Worm (Caenorhabditis elegans): ENCODE data around the gene B0554.4.

Gene B0554.4

ce11 chrV:384511-384910 is 44.4 kb upstream of the B0554.4 start:
- no peak for TF ChIP-seq blmp-1 (tag; optimal IDR thresholded peaks at IDR 0.05; ENCODE audit: insufficient read depth)
- peak; percentile 52 for TF ChIP-seq fos-1 (tag; optimal IDR thresholded peaks at IDR 0.05)
- peak; percentile 36 for TF ChIP-seq crh-2 (tag; optimal IDR thresholded peaks at IDR 0.05)
- no peak for TF ChIP-seq ceh-16 (tag; optimal IDR thresholded peaks at IDR 0.05)

ce11 chrV:385488-385887 is 43.5 kb upstream of the B0554.4 start, which contains the start of gene lipl-5:
Gene lipl-5, plus strand, starts transcription at chrV:385746.
- TF ChIP-seq crh-2 (tag; optimal IDR thresholded peaks at IDR 0.05) (peak; percentile 50), unc-39 (tag; optimal IDR thresholded peaks at IDR 0.05) (no peak), peb-1 (tag; optimal IDR thresholded peaks at IDR 0.05) (no peak), mbf-1 (tag; optimal IDR thresholded peaks at IDR 0.05) (no peak), ztf-4 (tag; optimal IDR thresholded peaks at IDR 0.05) (no peak), ceh-82 (tag; optimal IDR thresholded peaks at IDR 0.05) (no peak), fos-1 (tag; optimal IDR thresholded peaks at IDR 0.05) (peak; percentile 52), mdl-1 (tag; optimal IDR thresholded peaks at IDR 0.05) (no peak), unc-62 (GFP tag; optimal IDR thresholded peaks at IDR 0.05) (no peak), sma-3 (GFP tag; optimal IDR thresholded peaks at IDR 0.05) (no peak), skn-1 (tag; optimal IDR thresholded peaks at IDR 0.05) (no peak), lin-13 (GFP tag; optimal IDR thresholded peaks at IDR 0.05) (no peak), nhr-12 (tag; optimal IDR thresholded peaks at IDR 0.05) (no peak), nhr-129 (tag; optimal IDR thresholded peaks at IDR 0.05) (no peak), lsy-2 (tag; optimal IDR thresholded peaks at IDR 0.05) (no peak), zag-1 (tag; optimal IDR thresholded peaks at IDR 0.05) (no peak), nhr-11 (tag; optimal IDR thresholded peaks at IDR 0.05) (no peak), unc-55 (GFP tag; optimal IDR thresholded peaks at IDR 0.05) (no peak), egl-27 (tag; optimal IDR thresholded peaks at IDR 0.05) (no peak), sma-9 (GFP tag; optimal IDR thresholded peaks at IDR 0.05) (peak; percentile 52), sma-9 (tag; optimal IDR thresholded peaks at IDR 0.05) (no peak), mab-5 (tag; optimal IDR thresholded peaks at IDR 0.05) (no peak), ama-1 (optimal IDR thresholded peaks at IDR 0.05) (no peak), gmeb-1 (tag; optimal IDR thresholded peaks at IDR 0.05) (peak; percentile 8)

ce11 chrV:388397-388796 is 40.5 kb upstream of the B0554.4 start, which contains the start of gene ZK6.6:
Gene ZK6.6, plus strand, starts transcription at chrV:388697.
- TF ChIP-seq nhr-12 (tag; optimal IDR thresholded peaks at IDR 0.05) (no peak), lin-13 (GFP tag; optimal IDR thresholded peaks at IDR 0.05) (no peak)

ce11 chrV:392199-392678 is 36.7 kb upstream of the B0554.4 start, which contains the start of gene nhr-254:
Gene nhr-254, plus strand, starts transcription at chrV:392628.
- TF ChIP-seq nhr-21 (tag; optimal IDR thresholded peaks at IDR 0.05), result no peak
- TF ChIP-seq ztf-1 (GFP tag; conservative IDR thresholded peaks at IDR 0.05), result no peak
- no peak for TF ChIP-seq C34F6.9 (tag; optimal IDR thresholded peaks at IDR 0.05)
- no peak for TF ChIP-seq dmd-4 (tag; optimal IDR thresholded peaks at IDR 0.05)
- no peak for TF ChIP-seq aly-2 (tag; optimal IDR thresholded peaks at IDR 0.05)
- TF ChIP-seq mab-5 (tag; optimal IDR thresholded peaks at IDR 0.05), result no peak
- no peak for TF ChIP-seq Y55F3AM.14 (GFP tag; optimal IDR thresholded peaks at IDR 0.05)
- TF ChIP-seq peb-1 (tag; optimal IDR thresholded peaks at IDR 0.05), result no peak
- TF ChIP-seq ceh-82 (tag; optimal IDR thresholded peaks at IDR 0.05), result no peak
- TF ChIP-seq ztf-4 (tag; optimal IDR thresholded peaks at IDR 0.05), result no peak
- TF ChIP-seq nhr-237 (tag; optimal IDR thresholded peaks at IDR 0.05), result no peak
- TF ChIP-seq alr-1 (tag; optimal IDR thresholded peaks at IDR 0.05), result no peak
- no peak for TF ChIP-seq lsy-2 (tag; optimal IDR thresholded peaks at IDR 0.05)

- TF ChIP-seq C34F6.9 (tag; optimal IDR thresholded peaks at IDR 0.05) (no peak), lsy-2 (tag; optimal IDR thresholded peaks at IDR 0.05) (no peak), ztf-4 (tag; optimal IDR thresholded peaks at IDR 0.05) (no peak), Y55F3AM.14 (GFP tag; optimal IDR thresholded peaks at IDR 0.05) (no peak)
Observed at ce11 chrV:396309-396708, 32.6 kb upstream of the B0554.4 start, which contains the start of gene nhr-253. Gene nhr-253, plus strand, starts transcription at chrV:396593.

ce11 chrV:399721-400120 is 29.2 kb upstream of the B0554.4 start, which contains the start of gene scl-27:
Gene scl-27, plus strand, starts transcription at chrV:400021.
- TF ChIP-seq lin-11 (tag; optimal IDR thresholded peaks at IDR 0.05), result no peak
- TF ChIP-seq mbf-1 (tag; optimal IDR thresholded peaks at IDR 0.05), result no peak
- no peak for TF ChIP-seq ceh-82 (tag; optimal IDR thresholded peaks at IDR 0.05)
- no peak for TF ChIP-seq lsy-2 (tag; optimal IDR thresholded peaks at IDR 0.05)
- no peak for TF ChIP-seq ztf-1 (GFP tag; conservative IDR thresholded peaks at IDR 0.05)
- no peak for TF ChIP-seq snpc-4 (tag; optimal IDR thresholded peaks at IDR 0.05)
- no peak for TF ChIP-seq nhr-25 (tag; optimal IDR thresholded peaks at IDR 0.05)
- no peak for TF ChIP-seq mab-5 (tag; optimal IDR thresholded peaks at IDR 0.05)
- TF ChIP-seq nhr-77 (tag; optimal IDR thresholded peaks at IDR 0.05), result no peak
- no peak for TF ChIP-seq blmp-1 (tag; optimal IDR thresholded peaks at IDR 0.05; ENCODE audit: insufficient read depth)
- TF ChIP-seq dmd-4 (tag; optimal IDR thresholded peaks at IDR 0.05), result no peak
- no peak for TF ChIP-seq skn-1 (tag; optimal IDR thresholded peaks at IDR 0.05)
- no peak for TF ChIP-seq ztf-4 (tag; optimal IDR thresholded peaks at IDR 0.05)
- TF ChIP-seq sma-9 (GFP tag; optimal IDR thresholded peaks at IDR 0.05), result no peak
- TF ChIP-seq sma-9 (tag; optimal IDR thresholded peaks at IDR 0.05), result no peak

All from whole organism, L2 larva.